Worm (Caenorhabditis elegans) whole organism, L4/young adult: Measurements from ENCODE around the gene D1086.6.

ENCODE experiments used
- W03F9.2 ChIP-seq: fragments of 150-350 bp; optimal IDR thresholded peaks from 2 replicates; lab custom pipeline; 2014; ENCODE audit warnings: missing biosample characterization, missing genetic modification characterization
- dao-5 ChIP-seq: sonication (generic microtip); optimal IDR thresholded peaks from 2 replicates; lab custom pipeline; 2016; ENCODE audit warnings: missing genotype, missing genetic modification characterization, moderate library complexity, missing compliant biosample characterization
- him-1 ChIP-seq: sonication (generic microtip); optimal IDR thresholded peaks from 2 replicates; lab custom pipeline; 2016; ENCODE audit warnings: missing genotype, missing genetic modification reagents, missing genetic modification characterization, missing compliant biosample characterization

DNA sequence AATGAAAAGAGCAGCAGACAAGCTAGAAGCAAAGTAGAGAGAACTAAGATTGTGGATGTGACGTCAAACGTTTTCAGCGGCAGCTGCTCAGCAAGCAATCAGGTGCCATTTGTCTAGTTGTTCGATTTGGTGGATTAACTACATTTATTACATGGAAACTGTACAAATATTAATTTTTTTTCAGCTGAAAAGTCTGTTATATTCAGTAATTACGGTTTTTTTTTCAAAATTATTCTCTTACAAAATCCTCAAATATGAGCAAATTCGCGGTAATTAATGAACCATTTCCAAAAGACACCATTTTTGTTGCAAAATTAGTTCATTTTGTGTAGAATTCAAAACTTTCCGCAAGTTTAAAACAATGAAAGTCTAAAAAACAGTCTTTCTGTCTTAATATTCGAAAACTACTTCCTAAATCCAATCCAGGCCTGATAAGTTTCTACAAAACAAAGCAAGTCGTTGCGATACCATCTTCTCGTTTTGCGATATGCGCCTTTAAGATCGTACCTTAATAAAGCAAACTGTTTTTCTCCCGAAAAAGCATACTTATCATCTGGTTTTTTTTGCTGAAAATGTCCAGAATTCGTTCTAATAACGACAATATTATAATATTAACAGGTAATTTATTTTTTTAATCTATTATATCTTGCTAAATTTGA lies 10.8 kb downstream of the D1086.6 start, which contains the start of the genes D1086.5 and him-5:
- TF ChIP-seq dao-5 (tag; lab: Kevin White, UChicago) (no peak), W03F9.2 (tag; lab: Kevin White, UChicago) (no peak), him-1 (no peak)
